Worm (Caenorhabditis elegans) whole organism, L3 larva: ENCODE measurements around the gene srab-13.

Source experiments
- ama-1 ChIP-seq: fragments of 150-350 bp; optimal IDR thresholded peaks from 2 replicates; lab custom pipeline; 2018
- nhr-237 ChIP-seq: fragments of 150-350 bp; optimal IDR thresholded peaks from 2 replicates; lab custom pipeline; 2014; ENCODE audit warnings: missing biosample characterization, missing genetic modification characterization
- nhr-43 ChIP-seq: sonication (generic microtip); optimal IDR thresholded peaks from 2 replicates; lab custom pipeline; 2016; ENCODE audit warnings: mild to moderate bottlenecking, missing genetic modification characterization, missing compliant biosample characterization; ENCODE audit not compliant: poor library complexity, severe bottlenecking
- unc-39 ChIP-seq: sonication (generic microtip); optimal IDR thresholded peaks from 4 replicates; lab custom pipeline; 2017; ENCODE audit warnings: missing biosample characterization, missing genetic modification characterization
- ztf-11 ChIP-seq: fragments of 150-350 bp; optimal IDR thresholded peaks from 2 replicates; lab custom pipeline; 2014; ENCODE audit warnings: missing biosample characterization, missing genetic modification characterization

- TF ChIP-seq unc-39 (tag; lab: Kevin White, UChicago) (no peak), ama-1 (no peak), nhr-43 (no peak), ztf-11 (tag; lab: Kevin White, UChicago) (no peak), nhr-237 (tag; lab: Kevin White, UChicago) (no peak)
Measured at ce11 chrV:2067419-2067818, 39.7 kb upstream of the srab-13 start.
